Fruit fly (Drosophila melanogaster) whole organism, embryonic: Measurements from ENCODE around the gene CG1640.
A peak's percentile ranks its signal among the peaks of the same experiment; 100 is the strongest.

Source experiments
- Atf3 ChIP-seq: fragments of 200-800 bp; sonication (Bioruptor generic); optimal IDR thresholded peaks from 3 replicates; lab custom pipeline; 2016; ENCODE audit warnings: missing biosample characterization, missing genetic modification characterization
- CG10543 ChIP-seq: fragments of 200-800 bp; sonication (Bioruptor generic); optimal IDR thresholded peaks from 3 replicates; lab custom pipeline; 2017; ENCODE audit warnings: missing biosample characterization, mild to moderate bottlenecking, missing genetic modification characterization, moderate library complexity
- CG10979 ChIP-seq: fragments of 200-800 bp; sonication (Bioruptor generic); optimal IDR thresholded peaks from 2 replicates; lab custom pipeline; 2018; ENCODE audit warnings: missing biosample characterization, mild to moderate bottlenecking, missing genetic modification characterization, moderate library complexity
- CG12155 ChIP-seq: fragments of 200-800 bp; sonication (Bioruptor generic); optimal IDR thresholded peaks from 3 replicates; lab custom pipeline; 2016; ENCODE audit warnings: missing biosample characterization, missing genetic modification characterization
- CG13894 ChIP-seq: fragments of 200-800 bp; sonication (Bioruptor generic); optimal IDR thresholded peaks from 3 replicates; lab custom pipeline; 2018; ENCODE audit warnings: missing biosample characterization, mild to moderate bottlenecking, missing genetic modification characterization, moderate library complexity
- CG1603 ChIP-seq: fragments of 200-800 bp; sonication (Bioruptor generic); optimal IDR thresholded peaks from 2 replicates; lab custom pipeline; 2019; ENCODE audit warnings: missing biosample characterization, mild to moderate bottlenecking, missing genetic modification characterization, moderate library complexity
- CG16815 ChIP-seq: fragments of 200-800 bp; sonication (Bioruptor generic); optimal IDR thresholded peaks from 3 replicates; lab custom pipeline; 2017; ENCODE audit warnings: missing biosample characterization, mild to moderate bottlenecking, missing genetic modification characterization
- CG31365 ChIP-seq: fragments of 200-800 bp; sonication (Bioruptor generic); optimal IDR thresholded peaks from 2 replicates; lab custom pipeline; 2018; ENCODE audit warnings: missing biosample characterization, mild to moderate bottlenecking, missing genetic modification characterization
- CG32772 ChIP-seq: fragments of 200-800 bp; sonication (Bioruptor generic); IDR thresholded peaks from 2 replicates; pipeline ENCODE4 v1.3.6; 2022; ENCODE audit warnings: missing biosample characterization, missing genetic modification characterization
- CG34376 ChIP-seq: fragments of 200-800 bp; sonication (Bioruptor generic); optimal IDR thresholded peaks from 2 replicates; lab custom pipeline; 2018; ENCODE audit warnings: missing biosample characterization, mild to moderate bottlenecking, missing genetic modification characterization
- CG4424 ChIP-seq: fragments of 200-800 bp; sonication (Bioruptor generic); optimal IDR thresholded peaks from 3 replicates; lab custom pipeline; 2016; ENCODE audit warnings: missing biosample characterization, missing genetic modification characterization
- CG4707 ChIP-seq: fragments of 200-800 bp; sonication (Bioruptor generic); optimal IDR thresholded peaks from 2 replicates; lab custom pipeline; 2018; ENCODE audit warnings: missing biosample characterization, mild to moderate bottlenecking, missing genetic modification characterization, moderate library complexity
- CG7839 ChIP-seq: fragments of 200-800 bp; sonication (Bioruptor generic); optimal IDR thresholded peaks from 3 replicates; lab custom pipeline; 2018; ENCODE audit warnings: missing biosample characterization, mild to moderate bottlenecking, missing genetic modification characterization, moderate library complexity
- CG7987 ChIP-seq: fragments of 200-800 bp; sonication (Bioruptor generic); optimal IDR thresholded peaks from 2 replicates; lab custom pipeline; 2018; ENCODE audit warnings: missing biosample characterization, mild to moderate bottlenecking, missing genetic modification characterization, moderate library complexity
- CTCF ChIP-seq: fragments of 200-800 bp; sonication (Bioruptor generic); optimal IDR thresholded peaks from 2 replicates; lab custom pipeline; 2017; ENCODE audit warnings: missing biosample characterization, mild to moderate bottlenecking, missing genetic modification characterization, moderate library complexity
- Dek ChIP-seq: fragments of 200-800 bp; sonication (Bioruptor generic); optimal IDR thresholded peaks from 3 replicates; lab custom pipeline; 2019; ENCODE audit warnings: missing biosample characterization, mild to moderate bottlenecking, missing genetic modification characterization, moderate library complexity
- Gug ChIP-seq: fragments of 200-800 bp; sonication (Bioruptor generic); IDR thresholded peaks from 4 replicates; pipeline ENCODE4 v1.3.6; 2022; ENCODE audit warnings: missing biosample characterization, missing genetic modification characterization
- H15 ChIP-seq: fragments of 200-800 bp; sonication (Bioruptor generic); IDR thresholded peaks from 3 replicates; pipeline ENCODE4 v1.3.6; 2022; ENCODE audit warnings: missing biosample characterization, missing genetic modification characterization
- HLH3B ChIP-seq: fragments of 200-800 bp; sonication (Bioruptor generic); IDR thresholded peaks from 2 replicates; pipeline ENCODE4 v1.3.6; 2022; ENCODE audit warnings: missing biosample characterization, missing genetic modification characterization
- HLHmδ ChIP-seq: fragments of 200-800 bp; sonication (Bioruptor generic); optimal IDR thresholded peaks from 2 replicates; lab custom pipeline; 2018; ENCODE audit warnings: missing biosample characterization, mild to moderate bottlenecking, missing genetic modification characterization, moderate library complexity
- Hey ChIP-seq: fragments of 200-800 bp; sonication (Bioruptor generic); optimal IDR thresholded peaks from 3 replicates; lab custom pipeline; 2018; ENCODE audit warnings: missing biosample characterization, mild to moderate bottlenecking, missing genetic modification characterization
- MBD-R2 ChIP-seq: fragments of 200-800 bp; sonication (Bioruptor generic); IDR thresholded peaks from 2 replicates; pipeline ENCODE4 v1.3.6; 2022; ENCODE audit warnings: missing biosample characterization, missing genetic modification characterization
- MESR4 ChIP-seq: fragments of 200-800 bp; sonication (Bioruptor generic); optimal IDR thresholded peaks from 2 replicates; lab custom pipeline; 2018; ENCODE audit warnings: missing biosample characterization, mild to moderate bottlenecking, missing genetic modification characterization, moderate library complexity
- Meics ChIP-seq: fragments of 200-800 bp; sonication (Bioruptor generic); optimal IDR thresholded peaks from 2 replicates; lab custom pipeline; 2017; ENCODE audit warnings: missing biosample characterization, mild to moderate bottlenecking, missing genetic modification characterization
- NK7.1 ChIP-seq: fragments of 200-800 bp; sonication (Bioruptor generic); optimal IDR thresholded peaks from 3 replicates; lab custom pipeline; 2016; ENCODE audit warnings: missing biosample characterization, missing genetic modification characterization
- Pdp1 ChIP-seq, 2 experiments: fragments of 200-800 bp; sonication (Bioruptor generic); optimal IDR thresholded peaks; 3 replicates each; lab custom pipeline; 2016; ENCODE audit warnings: missing biosample characterization in 2 of 2, missing genetic modification characterization in 2 of 2, mild to moderate bottlenecking in 1 of 2, moderate library complexity in 1 of 2
- Rfx ChIP-seq: fragments of 200-800 bp; sonication (Bioruptor generic); IDR thresholded peaks from 2 replicates; pipeline ENCODE4 v1.3.6; 2022; ENCODE audit warnings: missing biosample characterization, missing genetic modification characterization
- abd-A ChIP-seq: fragments of 200-800 bp; sonication (Bioruptor generic); optimal IDR thresholded peaks from 3 replicates; lab custom pipeline; 2019; ENCODE audit warnings: missing biosample characterization, mild to moderate bottlenecking, missing genetic modification characterization, moderate library complexity
- ac ChIP-seq: fragments of 200-800 bp; sonication (Bioruptor generic); optimal IDR thresholded peaks from 3 replicates; lab custom pipeline; 2017; ENCODE audit warnings: missing biosample characterization, mild to moderate bottlenecking, missing genetic modification characterization
- dpn ChIP-seq, 2 experiments: fragments of 200-800 bp; sonication (Bioruptor generic); optimal IDR thresholded peaks; 3 replicates each; lab custom pipeline; 2016; ENCODE audit warnings: missing biosample characterization in 2 of 2, missing genetic modification characterization in 2 of 2
- exex ChIP-seq: fragments of 200-800 bp; sonication (Bioruptor generic); optimal IDR thresholded peaks from 4 replicates; lab custom pipeline; 2018; ENCODE audit warnings: missing biosample characterization, mild to moderate bottlenecking, missing genetic modification characterization, moderate library complexity
- gro ChIP-seq: fragments of 200-800 bp; sonication (Bioruptor generic); optimal IDR thresholded peaks from 2 replicates; lab custom pipeline; 2016; ENCODE audit warnings: missing biosample characterization, missing genetic modification characterization
- gsb-n ChIP-seq: fragments of 200-800 bp; sonication (Bioruptor generic); optimal IDR thresholded peaks from 3 replicates; lab custom pipeline; 2018; ENCODE audit warnings: missing biosample characterization, mild to moderate bottlenecking, missing genetic modification characterization
- h ChIP-seq: fragments of >200 bp; optimal IDR thresholded peaks from 2 replicates; lab custom pipeline; 2017
- hkb ChIP-seq, 2 experiments: fragments of 200-800 bp in 1 of 2; fragments of >200 bp in 1 of 2; sonication (Bioruptor generic) in 1 of 2; IDR thresholded peaks in 1 of 2; optimal IDR thresholded peaks in 1 of 2; 2 replicates each; pipeline versions ENCODE4 v1.3.6 to Lab custom; 2017 to 2022; ENCODE audit warnings: missing biosample characterization in 1 of 2, missing genetic modification characterization in 1 of 2
- insv ChIP-seq, 2 experiments: fragments of 200-800 bp; sonication (Bioruptor generic); optimal IDR thresholded peaks; 3 replicates each; lab custom pipeline; 2016 to 2018; ENCODE audit warnings: missing biosample characterization in 2 of 2, missing genetic modification characterization in 2 of 2
- jumu ChIP-seq: fragments of 200-800 bp; sonication (Bioruptor generic); optimal IDR thresholded peaks from 3 replicates; lab custom pipeline; 2016; ENCODE audit warnings: missing biosample characterization, missing genetic modification characterization
- maf-S ChIP-seq: fragments of 200-800 bp; sonication (Bioruptor generic); optimal IDR thresholded peaks from 2 replicates; lab custom pipeline; 2016; ENCODE audit warnings: missing biosample characterization, missing genetic modification characterization
- odd ChIP-seq: fragments of 200-800 bp; sonication (Bioruptor generic); optimal IDR thresholded peaks from 2 replicates; lab custom pipeline; 2017; ENCODE audit warnings: missing biosample characterization, mild to moderate bottlenecking, missing genetic modification characterization
- sd ChIP-seq: fragments of 200-800 bp; sonication (Bioruptor generic); optimal IDR thresholded peaks from 3 replicates; lab custom pipeline; 2018; ENCODE audit warnings: missing biosample characterization, mild to moderate bottlenecking, missing genetic modification characterization, moderate library complexity
- slou ChIP-seq: fragments of 200-800 bp; sonication (Bioruptor generic); optimal IDR thresholded peaks from 3 replicates; lab custom pipeline; 2016; ENCODE audit warnings: missing biosample characterization, missing genetic modification characterization
- sqz ChIP-seq: fragments of 200-800 bp; sonication (Bioruptor generic); optimal IDR thresholded peaks from 3 replicates; lab custom pipeline; 2018; ENCODE audit warnings: missing biosample characterization, mild to moderate bottlenecking, missing genetic modification characterization
- sr ChIP-seq: fragments of 200-800 bp; sonication (Bioruptor generic); IDR thresholded peaks from 3 replicates; pipeline ENCODE4 v1.3.6; 2022; ENCODE audit warnings: missing biosample characterization, missing genetic modification characterization
- sug ChIP-seq: fragments of 200-800 bp; optimal IDR thresholded peaks from 2 replicates; lab custom pipeline; 2019; ENCODE audit warnings: missing biosample characterization, mild to moderate bottlenecking, missing genetic modification characterization, moderate library complexity
- tll ChIP-seq, 2 experiments: fragments of 200-800 bp in 1 of 2; fragments of >200 bp in 1 of 2; sonication (Bioruptor generic) in 1 of 2; optimal IDR thresholded peaks; 2 replicates each; lab custom pipeline; 2017 to 2019; ENCODE audit warnings: missing biosample characterization in 2 of 2, missing genetic modification characterization in 2 of 2, mild to moderate bottlenecking in 1 of 2, moderate library complexity in 1 of 2
- vvl ChIP-seq: fragments of 200-800 bp; sonication (Bioruptor generic); IDR thresholded peaks from 2 replicates; pipeline ENCODE4 v1.3.6; 2022; ENCODE audit warnings: missing biosample characterization, missing genetic modification characterization

The CG1640 gene

dm6 chrX:13396378-13397099 lies 26.1 kb downstream of the CG1640 start, which contains the start of gene Bcat (continued):
- TF ChIP-seq maf-S (GFP tag; lab: Kevin White, UChicago) (peak; percentile 18), CTCF (GFP tag; lab: Kevin White, UChicago) (no peak)
- TF ChIP-seq, all 482 proteins: peak for 242

dm6 chrX:13397610-13398009 lies 27.2 kb downstream of the CG1640 start:
- TF ChIP-seq Hey (tag; lab: Kevin White, UChicago) (peak; percentile 56), slou (GFP tag; lab: Kevin White, UChicago) (no peak), sd (tag; lab: Kevin White, UChicago) (peak; percentile 14), sug (tag; lab: Kevin White, UChicago) (peak; percentile 46), abd-A (tag; lab: Kevin White, UChicago) (peak; percentile 41), sqz (GFP tag; lab: Kevin White, UChicago) (peak; percentile 81), Pdp1 (GFP tag; optimal IDR thresholded peaks at IDR 0.05; lab: Kevin White, UChicago) (peak in 1 of 2 experiments; percentile 33), exex (tag; lab: Kevin White, UChicago) (peak; percentile 52), HLHmδ (GFP tag; lab: Kevin White, UChicago) (no peak), gsb-n (tag; lab: Kevin White, UChicago) (no peak), CG13894 (tag; lab: Kevin White, UChicago) (peak; percentile 4), CG4707 (peak; percentile 55), CG34376 (peak; percentile 24), jumu (GFP tag; lab: Kevin White, UChicago) (no peak), CG10543 (peak; percentile 20), MESR4 (GFP tag; lab: Kevin White, UChicago) (no peak), Gug (no peak), MBD-R2 (GFP tag; lab: Robert Waterston, UW) (0 out of 2 replicates have a peak, but pooled peaks have one; percentile 8), CG32772 (GFP tag; lab: Robert Waterston, UW) (peak; percentile 47; the same call in 1 of the 2 replicates)

- TF ChIP-seq ac (GFP tag; lab: Kevin White, UChicago) = no peak
- peak; percentile 24 for TF ChIP-seq CG7839 (tag; lab: Kevin White, UChicago)
- TF ChIP-seq dpn (GFP tag; optimal IDR thresholded peaks at IDR 0.05; lab: Kevin White, UChicago) = no peak
- TF ChIP-seq CG31365 (tag; lab: Kevin White, UChicago) = no peak
- TF ChIP-seq Meics = peak; percentile 13
- TF ChIP-seq Rfx (GFP tag; lab: Robert Waterston, UW) = peak; percentile 21; the same call in 1 of the 2 replicates
- peak; percentile 27; the same call in 1 of the 2 replicates for TF ChIP-seq vvl (GFP tag; lab: Robert Waterston, UW)
- peak; percentile 2 for TF ChIP-seq CG10979 (tag; lab: Kevin White, UChicago)
- no peak for TF ChIP-seq CG12155 (GFP tag; lab: Kevin White, UChicago)
- TF ChIP-seq insv (GFP tag; optimal IDR thresholded peaks at IDR 0.05; lab: Kevin White, UChicago) = peak in 1 of 2 experiments; percentile 9
- no peak for TF ChIP-seq hkb (optimal IDR thresholded peaks at IDR 0.05; lab: Kevin White, UChicago)
- TF ChIP-seq hkb (GFP tag; IDR thresholded peaks at IDR 0.05; lab: Robert Waterston, UW) = 0 out of 2 replicates have a peak, but pooled peaks have one; percentile 15
- peak; percentile 7 for TF ChIP-seq CG4424 (GFP tag; lab: Kevin White, UChicago)
- TF ChIP-seq sr = no peak
- peak; percentile 7 for TF ChIP-seq HLHmδ (GFP tag; lab: Kevin White, UChicago)
- TF ChIP-seq h = no peak
- peak; percentile 14 for TF ChIP-seq sug (tag; lab: Kevin White, UChicago)
- TF ChIP-seq CG1603 (tag; lab: Kevin White, UChicago) = peak; percentile 26
- TF ChIP-seq Atf3 (GFP tag; lab: Kevin White, UChicago) = no peak
- peak; percentile 4 for TF ChIP-seq odd (GFP tag; lab: Kevin White, UChicago)
- peak; percentile 10; the same call in 1 of the 2 replicates for TF ChIP-seq HLH3B
- TF ChIP-seq Dek = no peak
- TF ChIP-seq CG16815 (GFP tag; lab: Kevin White, UChicago) = no peak
- TF ChIP-seq H15 (GFP tag; lab: Robert Waterston, UW) = 0 out of 3 replicates have a peak, but pooled peaks have one; percentile 24
- TF ChIP-seq tll (GFP tag; optimal IDR thresholded peaks at IDR 0.05; lab: Kevin White, UChicago) = no peak
- peak; percentile 1 for TF ChIP-seq CG7987 (GFP tag; lab: Kevin White, UChicago)
- TF ChIP-seq NK7.1 = peak; percentile 18
- TF ChIP-seq gro (GFP tag; lab: Kevin White, UChicago) = peak; percentile 37
These were observed 30.8 kb downstream of the CG1640 start for dm6 chrX:13401245-13401644.
